Worm (Caenorhabditis elegans) whole organism, young adult: ENCODE data around the gene ced-9.

Experiments
- B0336.3 ChIP-seq: fragments of 200-800 bp; sonication (Bioruptor generic); IDR thresholded peaks from 2 replicates; pipeline ENCODE4 v1.3.6; 2022; ENCODE audit warnings: missing genetic modification characterization, missing compliant biosample characterization
- F10E7.11 ChIP-seq: sonication (generic microtip); optimal IDR thresholded peaks from 2 replicates; lab custom pipeline; 2017; ENCODE audit warnings: mild to moderate bottlenecking, missing genetic modification characterization, moderate library complexity, missing compliant biosample characterization
- F33H1.4 ChIP-seq: fragments of 200-800 bp; sonication (Bioruptor generic); IDR thresholded peaks from 2 replicates; pipeline ENCODE4 v1.3.6; 2022; ENCODE audit warnings: missing genetic modification reagents, missing genetic modification characterization, missing compliant biosample characterization
- F52B5.7 ChIP-seq: sonication (generic microtip); optimal IDR thresholded peaks from 2 replicates; lab custom pipeline; 2016; ENCODE audit warnings: mild to moderate bottlenecking, missing genetic modification characterization, missing compliant biosample characterization
- K12H6.12 ChIP-seq: fragments of 200-800 bp; sonication (Bioruptor generic); optimal IDR thresholded peaks from 2 replicates; lab custom pipeline; 2018; ENCODE audit warnings: mild to moderate bottlenecking, missing genetic modification characterization, missing compliant biosample characterization
- T07F8.4 ChIP-seq: sonication (generic microtip); optimal IDR thresholded peaks from 2 replicates; lab custom pipeline; 2016; ENCODE audit warnings: mild to moderate bottlenecking, missing genetic modification characterization, moderate library complexity, missing compliant biosample characterization
- atf-7 ChIP-seq: sonication (generic microtip); optimal IDR thresholded peaks from 2 replicates; lab custom pipeline; 2017; ENCODE audit warnings: mild to moderate bottlenecking, missing genetic modification characterization, missing compliant biosample characterization
- cebp-1 ChIP-seq, 2 experiments: fragments of 200-800 bp in 1 of 2; sonication (Bioruptor generic) in 1 of 2; sonication (generic microtip) in 1 of 2; IDR thresholded peaks in 1 of 2; optimal IDR thresholded peaks in 1 of 2; 2 replicates each; pipeline versions ENCODE4 v1.3.6 to Lab custom; 2017 to 2022; ENCODE audit warnings: missing compliant biosample characterization in 2 of 2, missing genetic modification characterization in 2 of 2, mild to moderate bottlenecking in 1 of 2, missing genetic modification reagents in 1 of 2, moderate library complexity in 1 of 2
- ceh-27 ChIP-seq: fragments of 200-800 bp; sonication (Bioruptor generic); optimal IDR thresholded peaks from 2 replicates; lab custom pipeline; 2018; ENCODE audit warnings: mild to moderate bottlenecking, missing genetic modification characterization, moderate library complexity, missing compliant biosample characterization
- dpff-1 ChIP-seq: sonication (generic microtip); optimal IDR thresholded peaks from 2 replicates; lab custom pipeline; 2017; ENCODE audit warnings: mild to moderate bottlenecking, missing genetic modification characterization, missing compliant biosample characterization
- efl-1 ChIP-seq: fragments of 150-350 bp; optimal IDR thresholded peaks from 2 replicates; lab custom pipeline; 2014; ENCODE audit warnings: missing biosample characterization, missing genetic modification reagents, missing genetic modification characterization
- fkh-3 ChIP-seq: sonication (generic microtip); optimal IDR thresholded peaks from 2 replicates; lab custom pipeline; 2016; ENCODE audit warnings: mild to moderate bottlenecking, missing genetic modification characterization, missing compliant biosample characterization
- him-1 ChIP-seq: sonication (generic microtip); optimal IDR thresholded peaks from 2 replicates; lab custom pipeline; 2016; ENCODE audit warnings: missing genotype, missing genetic modification reagents, missing genetic modification characterization, missing compliant biosample characterization
- hmg-1.2 ChIP-seq: fragments of 200-800 bp; sonication (Bioruptor generic); IDR thresholded peaks from 2 replicates; pipeline ENCODE4 v1.3.6; 2022; ENCODE audit warnings: missing genetic modification reagents, missing genetic modification characterization, missing compliant biosample characterization
- hsf-1 ChIP-seq: fragments of 200-800 bp; sonication (Bioruptor generic); IDR thresholded peaks from 2 replicates; pipeline ENCODE4 v1.3.6; 2022; ENCODE audit warnings: missing genetic modification reagents, missing genetic modification characterization, missing compliant biosample characterization
- lin-26 ChIP-seq: fragments of 200-800 bp; sonication (Bioruptor generic); IDR thresholded peaks from 2 replicates; pipeline ENCODE4 v1.3.6; 2022; ENCODE audit warnings: missing genetic modification reagents, missing genetic modification characterization, missing compliant biosample characterization
- lin-54 ChIP-seq: fragments of 200-800 bp; sonication (Bioruptor generic); optimal IDR thresholded peaks from 2 replicates; lab custom pipeline; 2018; ENCODE audit warnings: mild to moderate bottlenecking, missing genetic modification characterization, missing compliant biosample characterization
- madf-10 ChIP-seq: sonication (generic microtip); optimal IDR thresholded peaks from 2 replicates; lab custom pipeline; 2016; ENCODE audit warnings: mild to moderate bottlenecking, missing genetic modification characterization, missing compliant biosample characterization
- madf-6 ChIP-seq: fragments of 200-800 bp; sonication (Bioruptor generic); IDR thresholded peaks from 2 replicates; pipeline ENCODE4 v1.3.6; 2022; ENCODE audit warnings: missing genetic modification reagents, missing genetic modification characterization, missing compliant biosample characterization
- nfya-1 ChIP-seq: sonication (generic microtip); optimal IDR thresholded peaks from 2 replicates; lab custom pipeline; 2017; ENCODE audit warnings: antibody characterized with exemption, missing compliant biosample characterization, missing genetic modification characterization, borderline replicate concordance; ENCODE audit not compliant: insufficient read depth
- nfya-2 ChIP-seq: fragments of 200-800 bp; sonication (Bioruptor generic); IDR thresholded peaks from 2 replicates; pipeline ENCODE4 v1.3.6; 2022; ENCODE audit warnings: missing genetic modification reagents, missing genetic modification characterization, missing compliant biosample characterization
- nhr-80 ChIP-seq: sonication (generic microtip); optimal IDR thresholded peaks from 2 replicates; lab custom pipeline; 2016; ENCODE audit warnings: missing genetic modification characterization, missing compliant biosample characterization
- pha-4 ChIP-seq: fragments of 150-350 bp; sonication (generic microtip); optimal IDR thresholded peaks from 2 replicates; lab custom pipeline; 2014; ENCODE audit warnings: missing biosample characterization, missing genetic modification reagents, missing genetic modification characterization
- tbp1 ChIP-seq: fragments of 200-800 bp; sonication (Bioruptor generic); optimal IDR thresholded peaks from 2 replicates; lab custom pipeline; 2018; ENCODE audit warnings: mild to moderate bottlenecking, missing genetic modification characterization, missing compliant biosample characterization
- tbx-9 ChIP-seq: sonication (generic microtip); optimal IDR thresholded peaks from 2 replicates; lab custom pipeline; 2016; ENCODE audit warnings: borderline replicate concordance, missing genetic modification characterization, inconsistent platforms, missing compliant biosample characterization
- tlf-1 ChIP-seq: fragments of 200-800 bp; sonication (Bioruptor generic); optimal IDR thresholded peaks from 2 replicates; lab custom pipeline; 2018; ENCODE audit warnings: mild to moderate bottlenecking, missing genetic modification characterization, missing compliant biosample characterization
- unc-130 ChIP-seq: sonication (generic microtip); optimal IDR thresholded peaks from 2 replicates; lab custom pipeline; 2016; ENCODE audit warnings: missing genetic modification reagents, missing genetic modification characterization, missing compliant biosample characterization
- xnd-1 ChIP-seq: sonication (generic microtip); optimal IDR thresholded peaks from 2 replicates; lab custom pipeline; 2016; ENCODE audit warnings: missing genotype, missing genetic modification reagents, missing genetic modification characterization, missing compliant biosample characterization
- zfh-2 ChIP-seq: fragments of 200-800 bp; sonication (Bioruptor generic); conservative IDR thresholded peaks from 2 replicates; pipeline ENCODE4 v1.3.6; 2022; ENCODE audit warnings: missing genetic modification reagents, missing genetic modification characterization, missing compliant biosample characterization
- ztf-25 ChIP-seq: fragments of 200-800 bp; sonication (Bioruptor generic); IDR thresholded peaks from 2 replicates; pipeline ENCODE4 v1.3.6; 2022; ENCODE audit warnings: missing genetic modification reagents, missing genetic modification characterization, missing compliant biosample characterization
- ztf-28 ChIP-seq: fragments of 200-800 bp; sonication (Bioruptor generic); IDR thresholded peaks from 2 replicates; pipeline ENCODE4 v1.3.6; 2022; ENCODE audit warnings: missing genetic modification reagents, missing genetic modification characterization, missing compliant biosample characterization
- ztf-6 ChIP-seq: fragments of 200-800 bp; sonication (Bioruptor generic); IDR thresholded peaks from 2 replicates; pipeline ENCODE4 v1.3.6; 2022; ENCODE audit warnings: missing genetic modification reagents, missing genetic modification characterization, missing compliant biosample characterization

The ced-9 gene

ce11 chrIII:10351595-10352207 is 16.7 kb downstream of the ced-9 start, which contains the start of gene T07C4.3 (continued):
- TF ChIP-seq lin-54 (GFP tag; lab: Kevin White, UChicago) (peak; percentile 33), xnd-1 (peak; percentile 28)

ce11 chrIII:10353423-10353822 is 18.5 kb downstream of the ced-9 start:
- TF ChIP-seq F10E7.11 = no peak
- no peak for TF ChIP-seq B0336.3 (GFP tag; lab: Robert Waterston, UW)
- TF ChIP-seq nfya-2 = no peak
- TF ChIP-seq F33H1.4 (GFP tag; lab: Robert Waterston, UW) = no peak
- 0 out of 2 replicates have a peak, but pooled peaks have one; percentile 54 for TF ChIP-seq zfh-2 (GFP tag; lab: Robert Waterston, UW)
- no peak for TF ChIP-seq nfya-1 (tag; lab: Kevin White, UChicago)
- TF ChIP-seq pha-4 = no peak

ce11 chrIII:10354591-10354990 is 19.6 kb downstream of the ced-9 start:
- TF ChIP-seq ceh-27 (GFP tag; lab: Kevin White, UChicago) (no peak), ztf-28 (GFP tag; lab: Robert Waterston, UW) (no peak), atf-7 (no peak), ztf-6 (GFP tag; lab: Robert Waterston, UW) (no peak), lin-26 (GFP tag; lab: Robert Waterston, UW) (no peak), madf-10 (tag; lab: Kevin White, UChicago) (peak; percentile 10), fkh-3 (no peak), unc-130 (GFP tag; lab: Kevin White, UChicago) (no peak), dpff-1 (tag; lab: Kevin White, UChicago) (no peak), T07F8.4 (tag; lab: Kevin White, UChicago) (no peak), tlf-1 (GFP tag; lab: Kevin White, UChicago) (peak; percentile 29)

ce11 chrIII:10355382-10355781 is 20.4 kb downstream of the ced-9 start, which contains the start of gene spp-1:
Gene spp-1, minus strand, starts transcription at chrIII:10355668.
- TF ChIP-seq nhr-80 (tag; lab: Kevin White, UChicago) (peak; percentile 76), tbp1 (peak; percentile 32), hmg-1.2 (no peak), hsf-1 (GFP tag; lab: Robert Waterston, UW) (peak; percentile 24; the same call in 1 of the 2 replicates), ztf-25 (GFP tag; lab: Robert Waterston, UW) (no peak), efl-1 (no peak), atf-7 (peak; percentile 8), tbx-9 (tag; lab: Kevin White, UChicago) (peak; percentile 85), ztf-28 (GFP tag; lab: Robert Waterston, UW) (no peak), K12H6.12 (tag; lab: Kevin White, UChicago) (no peak), cebp-1 (GFP tag; IDR thresholded peaks at IDR 0.05; lab: Robert Waterston, UW) (no peak), cebp-1 (tag; optimal IDR thresholded peaks at IDR 0.05; lab: Kevin White, UChicago) (peak; percentile 33), F52B5.7 (tag; lab: Kevin White, UChicago) (peak; percentile 32), him-1 (tag; lab: Kevin White, UChicago) (peak; percentile 7), pha-4 (no peak), madf-6 (GFP tag; lab: Robert Waterston, UW) (peak; percentile 9; the same call in 1 of the 2 replicates)
